Fruit fly (Drosophila melanogaster) whole organism, embryonic: ENCODE data around the gene aqz.

Experiments used
- Asciz ChIP-seq: fragments of 200-800 bp; sonication (Bioruptor generic); optimal IDR thresholded peaks from 2 replicates; lab custom pipeline; 2017; ENCODE audit warnings: missing biosample characterization, mild to moderate bottlenecking, missing genetic modification characterization, missing genetic modification reagents
- CG10431 ChIP-seq: fragments of 200-800 bp; sonication (Bioruptor generic); optimal IDR thresholded peaks from 3 replicates; lab custom pipeline; 2018; ENCODE audit warnings: missing biosample characterization, mild to moderate bottlenecking, missing genetic modification characterization
- CG10979 ChIP-seq: fragments of 200-800 bp; sonication (Bioruptor generic); optimal IDR thresholded peaks from 2 replicates; lab custom pipeline; 2018; ENCODE audit warnings: missing biosample characterization, mild to moderate bottlenecking, missing genetic modification characterization, moderate library complexity
- CG11695 ChIP-seq: fragments of 200-800 bp; sonication (Bioruptor generic); IDR thresholded peaks from 3 replicates; pipeline ENCODE4 v1.3.6; 2022; ENCODE audit warnings: missing biosample characterization, missing genetic modification characterization
- CG12219 ChIP-seq: fragments of 200-800 bp; sonication (Bioruptor generic); optimal IDR thresholded peaks from 3 replicates; lab custom pipeline; 2018; ENCODE audit warnings: missing biosample characterization, mild to moderate bottlenecking, missing genetic modification characterization
- CG12236 ChIP-seq: fragments of 200-800 bp; sonication (Bioruptor generic); optimal IDR thresholded peaks from 2 replicates; lab custom pipeline; 2016; ENCODE audit warnings: missing biosample characterization, missing genetic modification characterization
- CG17829 ChIP-seq: fragments of 200-800 bp; optimal IDR thresholded peaks from 2 replicates; lab custom pipeline; 2019; ENCODE audit warnings: missing biosample characterization, mild to moderate bottlenecking, missing genetic modification characterization, moderate library complexity
- CG2120 ChIP-seq: fragments of 200-800 bp; sonication (Bioruptor generic); optimal IDR thresholded peaks from 3 replicates; lab custom pipeline; 2016; ENCODE audit warnings: missing biosample characterization, missing genetic modification characterization
- CG2199 ChIP-seq: fragments of 200-800 bp; sonication (Bioruptor generic); IDR thresholded peaks from 3 replicates; pipeline ENCODE4 v1.3.6; 2022; ENCODE audit warnings: missing biosample characterization, missing genetic modification characterization
- CG32532 ChIP-seq: fragments of 200-800 bp; sonication (Bioruptor generic); IDR thresholded peaks from 2 replicates; pipeline ENCODE4 v1.3.6; 2022; ENCODE audit warnings: missing biosample characterization, missing genetic modification characterization
- CG34376 ChIP-seq: fragments of 200-800 bp; sonication (Bioruptor generic); optimal IDR thresholded peaks from 2 replicates; lab custom pipeline; 2018; ENCODE audit warnings: missing biosample characterization, mild to moderate bottlenecking, missing genetic modification characterization
- CG3726 ChIP-seq: fragments of 200-800 bp; sonication (Bioruptor generic); IDR thresholded peaks from 3 replicates; pipeline ENCODE4, ENCODE4 v1.3.6; 2022; ENCODE audit warnings: missing biosample characterization, missing genetic modification characterization
- CG4360 ChIP-seq: fragments of 200-800 bp; sonication (Bioruptor generic); IDR thresholded peaks from 2 replicates; pipeline ENCODE4 v1.3.6; 2022; ENCODE audit warnings: missing biosample characterization, missing genetic modification characterization
- CG4820 ChIP-seq: fragments of 200-800 bp; sonication (Bioruptor generic); optimal IDR thresholded peaks from 3 replicates; lab custom pipeline; 2016; ENCODE audit warnings: missing biosample characterization, missing genetic modification characterization
- CG5180 ChIP-seq: fragments of 200-800 bp; sonication (Bioruptor generic); optimal IDR thresholded peaks from 3 replicates; lab custom pipeline; 2017; ENCODE audit warnings: missing biosample characterization, missing genetic modification characterization, mild to moderate bottlenecking, moderate library complexity, missing genetic modification reagents
- CG5953 ChIP-seq: fragments of 200-800 bp; sonication (Bioruptor generic); IDR thresholded peaks from 2 replicates; pipeline ENCODE4 v1.3.6; 2022; ENCODE audit warnings: missing biosample characterization, missing genetic modification characterization
- CG6175 ChIP-seq: fragments of 200-800 bp; sonication (Bioruptor generic); IDR thresholded peaks from 3 replicates; pipeline ENCODE4 v1.3.6; 2022; ENCODE audit warnings: missing biosample characterization, missing genetic modification characterization
- CG6654 ChIP-seq: fragments of 200-800 bp; sonication (Bioruptor generic); optimal IDR thresholded peaks from 2 replicates; lab custom pipeline; 2017; ENCODE audit warnings: missing biosample characterization, mild to moderate bottlenecking, missing genetic modification characterization
- CG6689 ChIP-seq: fragments of 200-800 bp; sonication (Bioruptor generic); IDR thresholded peaks from 2 replicates; pipeline ENCODE4 v1.3.6; 2022; ENCODE audit warnings: missing biosample characterization, missing genetic modification characterization
- CG8388 ChIP-seq: fragments of 200-800 bp; sonication (Bioruptor generic); optimal IDR thresholded peaks from 2 replicates; lab custom pipeline; 2019; ENCODE audit warnings: missing biosample characterization, mild to moderate bottlenecking, missing genetic modification characterization, moderate library complexity
- Dek ChIP-seq: fragments of 200-800 bp; sonication (Bioruptor generic); optimal IDR thresholded peaks from 3 replicates; lab custom pipeline; 2019; ENCODE audit warnings: missing biosample characterization, mild to moderate bottlenecking, missing genetic modification characterization, moderate library complexity
- Dip2 ChIP-seq: fragments of 200-800 bp; sonication (Bioruptor generic); IDR thresholded peaks from 2 replicates; pipeline ENCODE4 v1.3.6; 2022; ENCODE audit warnings: missing biosample characterization, missing genetic modification characterization
- Eip74EF ChIP-seq, 2 experiments: fragments of 200-800 bp in 1 of 2; fragments of >200 bp in 1 of 2; sonication (Bioruptor generic) in 1 of 2; optimal IDR thresholded peaks; 2 replicates each; lab custom pipeline; 2017 to 2019; ENCODE audit warnings: missing biosample characterization in 2 of 2, missing genetic modification characterization in 2 of 2, mild to moderate bottlenecking in 1 of 2, moderate library complexity in 1 of 2
- H2.0 ChIP-seq: fragments of 200-800 bp; sonication (Bioruptor generic); IDR thresholded peaks from 2 replicates; pipeline ENCODE4 v1.3.6; 2022; ENCODE audit warnings: missing biosample characterization, missing genetic modification characterization
- HHEX ChIP-seq: fragments of 200-800 bp; sonication (Bioruptor generic); optimal IDR thresholded peaks from 3 replicates; lab custom pipeline; 2017; ENCODE audit warnings: missing biosample characterization, mild to moderate bottlenecking, missing genetic modification characterization, missing genetic modification reagents
- Lpt ChIP-seq: fragments of >200 bp; optimal IDR thresholded peaks from 2 replicates; lab custom pipeline; 2018; ENCODE audit warnings: missing biosample characterization, missing genetic modification characterization
- Neu2 ChIP-seq: fragments of 200-800 bp; sonication (Bioruptor generic); optimal IDR thresholded peaks from 3 replicates; lab custom pipeline; 2016; ENCODE audit warnings: missing biosample characterization, missing genetic modification characterization, borderline replicate concordance
- Nf-YA ChIP-seq: fragments of 200-800 bp; sonication (Bioruptor generic); IDR thresholded peaks from 2 replicates; pipeline ENCODE4 v1.3.6; 2022; ENCODE audit warnings: missing biosample characterization, missing genetic modification characterization
- Nf-YB ChIP-seq: fragments of 200-800 bp; sonication (Bioruptor generic); optimal IDR thresholded peaks from 3 replicates; lab custom pipeline; 2019; ENCODE audit warnings: missing biosample characterization, mild to moderate bottlenecking, missing genetic modification characterization, moderate library complexity
- Rfx ChIP-seq: fragments of 200-800 bp; sonication (Bioruptor generic); IDR thresholded peaks from 2 replicates; pipeline ENCODE4 v1.3.6; 2022; ENCODE audit warnings: missing biosample characterization, missing genetic modification characterization
- Rx ChIP-seq: fragments of 200-800 bp; sonication (Bioruptor generic); IDR thresholded peaks from 2 replicates; pipeline ENCODE4 v1.3.6; 2022; ENCODE audit warnings: missing biosample characterization, missing genetic modification characterization
- bcd ChIP-seq: fragments of 200-800 bp; sonication (Bioruptor generic); optimal IDR thresholded peaks from 2 replicates; lab custom pipeline; 2017; ENCODE audit warnings: missing biosample characterization, mild to moderate bottlenecking, missing genetic modification characterization
- chif ChIP-seq, 2 experiments: fragments of 200-800 bp; sonication (Bioruptor generic); optimal IDR thresholded peaks; 3 replicates each; lab custom pipeline; 2016; ENCODE audit warnings: missing biosample characterization in 2 of 2, missing genetic modification characterization in 2 of 2
- cwo ChIP-seq: fragments of 200-800 bp; sonication (Bioruptor generic); optimal IDR thresholded peaks from 3 replicates; lab custom pipeline; 2017; ENCODE audit warnings: missing biosample characterization, missing genetic modification characterization, mild to moderate bottlenecking, moderate library complexity, missing genetic modification reagents
- danr ChIP-seq: fragments of 200-800 bp; sonication (Bioruptor generic); IDR thresholded peaks from 2 replicates; pipeline ENCODE4 v1.3.6; 2022; ENCODE audit warnings: missing biosample characterization, missing genetic modification characterization
- dati ChIP-seq: fragments of 200-800 bp; sonication (Bioruptor generic); IDR thresholded peaks from 2 replicates; pipeline ENCODE4 v1.3.6; 2022; ENCODE audit warnings: missing biosample characterization, missing genetic modification characterization
- dpn ChIP-seq, 2 experiments: fragments of 200-800 bp; sonication (Bioruptor generic); optimal IDR thresholded peaks; 3 replicates each; lab custom pipeline; 2016; ENCODE audit warnings: missing biosample characterization in 2 of 2, missing genetic modification characterization in 2 of 2
- fd102C ChIP-seq: fragments of 200-800 bp; sonication (Bioruptor generic); optimal IDR thresholded peaks from 2 replicates; lab custom pipeline; 2018; ENCODE audit warnings: missing biosample characterization, mild to moderate bottlenecking, missing genetic modification characterization, moderate library complexity
- fu2 ChIP-seq: fragments of 200-800 bp; sonication (Bioruptor generic); optimal IDR thresholded peaks from 2 replicates; lab custom pipeline; 2016; ENCODE audit warnings: missing biosample characterization, missing genetic modification characterization
- jigr1 ChIP-seq: fragments of 200-800 bp; sonication (Bioruptor generic); IDR thresholded peaks from 3 replicates; pipeline ENCODE4 v1.3.6; 2022; ENCODE audit warnings: missing biosample characterization, missing genetic modification characterization
- kah ChIP-seq: fragments of 200-800 bp; sonication (Bioruptor generic); optimal IDR thresholded peaks from 2 replicates; lab custom pipeline; 2018; ENCODE audit warnings: missing biosample characterization, mild to moderate bottlenecking, missing genetic modification characterization
- kay ChIP-seq: fragments of 200-800 bp; sonication (Bioruptor generic); optimal IDR thresholded peaks from 2 replicates; lab custom pipeline; 2016; ENCODE audit warnings: missing biosample characterization, missing genetic modification characterization
- lov ChIP-seq, 2 experiments: fragments of 200-800 bp in 1 of 2; fragments of >200 bp in 1 of 2; sonication (Bioruptor generic) in 1 of 2; IDR thresholded peaks in 1 of 2; optimal IDR thresholded peaks in 1 of 2; 2 replicates in 1 of 2; 3 replicates in 1 of 2; pipeline versions ENCODE4 v1.3.6 to Lab custom; 2017 to 2022; ENCODE audit warnings: missing biosample characterization in 1 of 2, missing genetic modification characterization in 1 of 2
- pho ChIP-seq: fragments of 200-800 bp; sonication (Bioruptor generic); optimal IDR thresholded peaks from 2 replicates; lab custom pipeline; 2016; ENCODE audit warnings: missing biosample characterization, missing genetic modification characterization
- pum ChIP-seq: fragments of 200-800 bp; sonication (Bioruptor generic); optimal IDR thresholded peaks from 2 replicates; lab custom pipeline; 2016; ENCODE audit warnings: missing biosample characterization, missing genetic modification characterization
- repo ChIP-seq: fragments of 200-800 bp; sonication (Bioruptor generic); optimal IDR thresholded peaks from 2 replicates; lab custom pipeline; 2016; ENCODE audit warnings: missing biosample characterization, missing genetic modification characterization
- sr ChIP-seq: fragments of 200-800 bp; sonication (Bioruptor generic); IDR thresholded peaks from 3 replicates; pipeline ENCODE4 v1.3.6; 2022; ENCODE audit warnings: missing biosample characterization, missing genetic modification characterization
- tin ChIP-seq: fragments of 200-800 bp; sonication (Bioruptor generic); optimal IDR thresholded peaks from 3 replicates; lab custom pipeline; 2016; ENCODE audit warnings: missing biosample characterization, missing genetic modification characterization
- tx ChIP-seq: fragments of 200-800 bp; sonication (Bioruptor generic); optimal IDR thresholded peaks from 2 replicates; lab custom pipeline; 2016; ENCODE audit warnings: missing biosample characterization, missing genetic modification characterization

The aqz gene

DNA sequence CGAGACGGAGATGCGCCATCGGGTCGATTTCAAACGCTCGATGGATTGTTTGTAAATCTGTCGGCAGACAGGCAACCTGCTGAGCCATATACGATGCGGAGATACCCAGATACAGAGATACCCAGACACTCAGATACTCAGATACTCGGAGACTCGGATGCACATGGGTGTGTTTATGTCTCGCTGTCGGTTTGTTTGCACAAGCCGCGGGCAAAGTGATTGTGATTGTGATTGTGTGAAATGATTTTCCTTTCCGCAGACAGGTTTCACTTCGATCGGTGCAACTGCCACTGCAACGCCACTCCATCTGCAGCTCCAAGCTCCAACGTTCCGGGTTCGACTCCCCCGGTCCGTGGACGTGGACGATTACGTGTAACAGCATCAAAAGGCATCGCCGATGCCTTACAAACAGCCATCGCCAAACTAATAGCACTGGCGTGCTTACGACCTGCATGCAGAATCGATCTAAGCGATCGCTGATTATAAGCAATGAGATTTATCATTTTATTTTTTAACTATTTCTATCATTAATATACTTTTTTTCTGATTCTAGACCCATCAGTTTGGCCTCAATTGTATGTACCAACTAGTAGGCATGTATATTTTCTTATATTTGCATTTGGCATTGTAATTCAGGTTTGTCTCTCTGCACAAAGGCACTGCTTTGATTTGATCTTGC lies 31.6 kb downstream of the aqz start (continued):
- TF ChIP-seq CG17829 (tag; lab: Kevin White, UChicago) (peak; percentile 62), jigr1 (GFP tag; lab: Robert Waterston, UW) (peak; percentile 65; the same call in 2 of the 3 replicates), CG4360 (peak; percentile 55; the same call in 1 of the 2 replicates), fu2 (GFP tag; lab: Kevin White, UChicago) (no peak), tin (GFP tag; lab: Kevin White, UChicago) (peak; percentile 26), CG2120 (GFP tag; lab: Kevin White, UChicago) (no peak), sr (peak; percentile 73; the same call in 2 of the 3 replicates), CG8388 (GFP tag; lab: Kevin White, UChicago) (peak; percentile 37), Nf-YA (peak; percentile 55; the same call in 1 of the 2 replicates), kay (no peak), lov (optimal IDR thresholded peaks at IDR 0.05; lab: Kevin White, UChicago) (no peak), lov (GFP tag; IDR thresholded peaks at IDR 0.05; lab: Robert Waterston, UW) (no peak), pum (GFP tag; lab: Kevin White, UChicago) (no peak), fd102C (GFP tag; lab: Kevin White, UChicago) (no peak), CG2199 (GFP tag; lab: Robert Waterston, UW) (peak; percentile 100), HHEX (GFP tag; lab: Kevin White, UChicago) (peak; percentile 1), dpn (GFP tag; optimal IDR thresholded peaks at IDR 0.05; lab: Kevin White, UChicago) (no peak), H2.0 (GFP tag; lab: Robert Waterston, UW) (peak; percentile 72), danr (peak; percentile 78), dati (0 out of 2 replicates have a peak, but pooled peaks have one; percentile 21), kah (GFP tag; lab: Kevin White, UChicago) (peak; percentile 7), CG5180 (GFP tag; lab: Kevin White, UChicago) (peak; percentile 30), Eip74EF (GFP tag; optimal IDR thresholded peaks at IDR 0.05; lab: Kevin White, UChicago) (peak in 1 of 2 experiments; percentile 36), CG6175 (GFP tag; lab: Robert Waterston, UW) (no peak), cwo (peak; percentile 18), Rx (GFP tag; lab: Robert Waterston, UW) (peak; percentile 77), chif (GFP tag; optimal IDR thresholded peaks at IDR 0.05; lab: Kevin White, UChicago) (peak in 1 of 2 experiments; percentile 22), bcd (GFP tag; lab: Kevin White, UChicago) (peak; percentile 34), CG11695 (GFP tag; lab: Robert Waterston, UW) (peak; percentile 52; the same call in 1 of the 3 replicates), Asciz (GFP tag; lab: Kevin White, UChicago) (peak; percentile 40), CG12236 (GFP tag; lab: Kevin White, UChicago) (no peak), CG12219 (GFP tag; lab: Kevin White, UChicago) (peak; percentile 30), CG34376 (GFP tag; lab: Kevin White, UChicago) (no peak), Nf-YB (GFP tag; lab: Kevin White, UChicago) (peak; percentile 12), CG10979 (tag; lab: Kevin White, UChicago) (peak; percentile 53), tx (GFP tag; lab: Kevin White, UChicago) (no peak), CG6689 (peak; percentile 75), CG5953 (peak; percentile 70), Lpt (no peak), Dip2 (no peak), CG3726 (GFP tag; lab: Robert Waterston, UW) (0 out of 3 replicates have a peak, but pooled peaks have one; percentile 59), CG10431 (GFP tag; lab: Kevin White, UChicago) (no peak), Dek (tag; lab: Kevin White, UChicago) (peak; percentile 21), repo (no peak), Rfx (0 out of 2 replicates have a peak, but pooled peaks have one; percentile 33), CG6654 (GFP tag; lab: Kevin White, UChicago) (no peak), CG32532 (GFP tag; lab: Robert Waterston, UW) (peak; percentile 55; the same call in 1 of the 2 replicates), Neu2 (GFP tag; lab: Kevin White, UChicago) (no peak), pho (GFP tag; lab: Kevin White, UChicago) (no peak), CG4820 (GFP tag; lab: Kevin White, UChicago) (peak; percentile 31)
